Worm (Caenorhabditis elegans) whole organism, late embryonic: Measurements from ENCODE around the gene srh-83.

Experiments
- F13H6.1 ChIP-seq: sonication (generic microtip); optimal IDR thresholded peaks from 2 replicates; lab custom pipeline; 2016; ENCODE audit warnings: missing genetic modification characterization, missing compliant biosample characterization
- ceh-30 ChIP-seq: fragments of 150-350 bp; optimal IDR thresholded peaks from 2 replicates; lab custom pipeline; 2014; ENCODE audit warnings: missing biosample characterization, missing genetic modification characterization
- ceh-45 ChIP-seq: fragments of 200-800 bp; sonication (Bioruptor generic); IDR thresholded peaks from 2 replicates; pipeline ENCODE4 v1.3.6; 2022; ENCODE audit warnings: missing genetic modification reagents, missing genetic modification characterization, missing compliant biosample characterization
- elt-2 ChIP-seq: sonication (generic microtip); optimal IDR thresholded peaks from 2 replicates; lab custom pipeline; 2016; ENCODE audit warnings: missing genetic modification reagents, missing genetic modification characterization, missing compliant biosample characterization
- ets-4 ChIP-seq: sonication (generic microtip); optimal IDR thresholded peaks from 2 replicates; lab custom pipeline; 2016; ENCODE audit warnings: missing genetic modification characterization, missing compliant biosample characterization
- fkh-10 ChIP-seq: fragments of 150-350 bp; optimal IDR thresholded peaks from 2 replicates; lab custom pipeline; 2014; ENCODE audit warnings: missing biosample characterization, missing genetic modification reagents, missing genetic modification characterization
- lin-11 ChIP-seq: fragments of 200-800 bp; sonication (Bioruptor generic); optimal IDR thresholded peaks from 2 replicates; lab custom pipeline; 2018; ENCODE audit warnings: mild to moderate bottlenecking, missing genetic modification characterization, missing compliant biosample characterization
- nhr-11 ChIP-seq: fragments of 150-350 bp; optimal IDR thresholded peaks from 2 replicates; lab custom pipeline; 2014; ENCODE audit warnings: missing biosample characterization, missing genetic modification characterization
- nhr-232 ChIP-seq: sonication (generic microtip); optimal IDR thresholded peaks from 2 replicates; lab custom pipeline; 2016; ENCODE audit warnings: missing genetic modification characterization, missing compliant biosample characterization
- pha-4 ChIP-seq: fragments of 150-350 bp; optimal IDR thresholded peaks from 2 replicates; lab custom pipeline; 2018; ENCODE audit warnings: missing biosample characterization, missing genetic modification reagents, missing genetic modification characterization
- sox-2 ChIP-seq: fragments of 200-800 bp; sonication (Bioruptor generic); IDR thresholded peaks from 2 replicates; pipeline ENCODE4 v1.3.6; 2022; ENCODE audit warnings: missing genetic modification reagents, missing genetic modification characterization, missing compliant biosample characterization
- unc-55 ChIP-seq: sonication (generic microtip); optimal IDR thresholded peaks from 2 replicates; lab custom pipeline; 2017; ENCODE audit warnings: missing biosample characterization, missing genetic modification reagents, missing genetic modification characterization

DNA sequence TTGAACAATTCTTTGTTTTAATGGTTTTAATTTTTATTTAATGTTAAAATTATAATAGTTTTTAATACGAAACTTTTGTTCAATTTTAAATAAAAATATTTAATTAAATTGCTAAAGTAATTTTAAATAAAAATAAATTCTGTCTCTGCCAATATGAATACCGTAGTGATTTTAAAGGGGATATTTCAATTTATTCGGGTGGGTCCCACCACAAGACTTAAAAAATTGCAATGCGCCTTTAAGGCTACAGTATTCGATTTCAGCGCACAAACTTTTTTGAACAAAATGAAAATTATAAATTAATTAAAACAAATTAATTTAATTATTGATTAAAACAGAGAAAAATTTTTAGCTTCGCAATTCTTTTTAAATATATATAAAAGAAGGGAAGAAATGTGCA lies 34.8 kb downstream of the srh-83 start:
- no peak for TF ChIP-seq ceh-45
- no peak for TF ChIP-seq ceh-30 (tag; lab: Kevin White, UChicago)
- no peak for TF ChIP-seq ets-4
- TF ChIP-seq sox-2 (GFP tag; lab: Robert Waterston, UW): no peak
- no peak for TF ChIP-seq nhr-232 (tag; lab: Kevin White, UChicago)
- TF ChIP-seq nhr-11 (tag; lab: Kevin White, UChicago): no peak
- TF ChIP-seq elt-2: no peak
- TF ChIP-seq lin-11 (tag; lab: Kevin White, UChicago): no peak
- no peak for TF ChIP-seq fkh-10 (GFP tag; lab: Kevin White, UChicago)
- TF ChIP-seq pha-4 (tag; lab: Kevin White, UChicago): no peak
- no peak for TF ChIP-seq unc-55 (GFP tag; lab: Kevin White, UChicago)
- no peak for TF ChIP-seq F13H6.1 (tag; lab: Kevin White, UChicago)
